ENCODE assay signal across 5 fruit fly cellular contexts in the genomic region with DNA sequence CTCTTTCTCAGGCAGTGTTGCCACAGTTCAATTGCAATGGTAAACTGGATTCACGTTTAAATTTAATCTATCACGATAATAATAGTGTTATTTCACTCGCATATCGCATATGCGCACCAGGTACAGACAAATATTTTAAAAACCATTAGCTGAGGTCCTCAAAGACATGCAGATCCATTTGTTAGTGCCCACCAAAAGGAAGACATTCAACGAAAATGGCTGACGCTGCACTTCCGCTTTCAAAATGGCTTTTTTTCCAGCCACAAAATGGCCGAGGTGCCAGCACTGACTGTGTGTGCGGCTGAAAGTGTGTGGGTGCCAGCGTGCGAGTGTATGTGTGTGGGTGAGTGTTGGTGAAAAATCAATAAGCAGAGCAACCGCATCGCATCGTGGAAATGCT.
TF ChIP-seq lines count a peak whose summit lies in the region.

No protein-coding gene starts in this region.

- TF ChIP-seq CTCF in whole organism, embryonic (GFP tag; optimal IDR thresholded peaks at IDR 0.05; lab: Kevin White, UChicago): no peak

TF ChIP-seq in whole organism, adult, 20 proteins besides CTCF, POLR2A, EP300 and RAD21 (continues in another document):
- TF ChIP-seq toe (GFP tag; optimal IDR thresholded peaks at IDR 0.05; lab: Kevin White, UChicago) (no peak), CG5204 (GFP tag; optimal IDR thresholded peaks at IDR 0.05; lab: Kevin White, UChicago) (peak; percentile 60), Crg-1 (GFP tag; optimal IDR thresholded peaks at IDR 0.05; lab: Kevin White, UChicago) (peak; percentile 7), CG12768 (GFP tag; optimal IDR thresholded peaks at IDR 0.05; lab: Kevin White, UChicago) (peak; percentile 63), cnc (optimal IDR thresholded peaks at IDR 0.05; lab: Kevin White, UChicago) (no peak), Hr96 (GFP tag; optimal IDR thresholded peaks at IDR 0.05; lab: Kevin White, UChicago) (no peak), Mnt (GFP tag; optimal IDR thresholded peaks at IDR 0.05; lab: Kevin White, UChicago) (peak; percentile 36), CG14711 (tag; optimal IDR thresholded peaks at IDR 0.05; lab: Kevin White, UChicago) (peak; percentile 66), CG7101 (tag; optimal IDR thresholded peaks at IDR 0.05; lab: Kevin White, UChicago) (peak; percentile 63), CG33017 (tag; optimal IDR thresholded peaks at IDR 0.05; lab: Kevin White, UChicago) (no peak), cic (GFP tag; optimal IDR thresholded peaks at IDR 0.05; lab: Kevin White, UChicago) (no peak), Clk (GFP tag; optimal IDR thresholded peaks at IDR 0.05; lab: Kevin White, UChicago) (no peak), tj (GFP tag; optimal IDR thresholded peaks at IDR 0.05; lab: Kevin White, UChicago) (peak; percentile 87), CG1620 (GFP tag; optimal IDR thresholded peaks at IDR 0.05; lab: Kevin White, UChicago) (no peak), bab1 (GFP tag; optimal IDR thresholded peaks at IDR 0.05; lab: Kevin White, UChicago) (peak; percentile 19), CG7045 (GFP tag; optimal IDR thresholded peaks at IDR 0.05; lab: Kevin White, UChicago) (peak; percentile 57), CG11617 (GFP tag; optimal IDR thresholded peaks at IDR 0.05; lab: Kevin White, UChicago) (peak; percentile 60)

TF ChIP-seq in whole organism, embryonic, 481 proteins besides CTCF, POLR2A, EP300 and RAD21 (continues in another document):
- TF ChIP-seq nom (GFP tag; optimal IDR thresholded peaks at IDR 0.05; lab: Kevin White, UChicago) (peak; percentile 27), cg (GFP tag; optimal IDR thresholded peaks at IDR 0.05; lab: Kevin White, UChicago) (peak; percentile 79), gcm (GFP tag; optimal IDR thresholded peaks at IDR 0.05; lab: Kevin White, UChicago) (peak; percentile 38), CG7556 (GFP tag; optimal IDR thresholded peaks at IDR 0.05; lab: Kevin White, UChicago) (peak; percentile 40), CG31441 (GFP tag; IDR thresholded peaks at IDR 0.05; lab: Robert Waterston, UW) (peak; percentile 55), nerfin-1 (tag; optimal IDR thresholded peaks at IDR 0.05; lab: Kevin White, UChicago) (peak; percentile 66), fd3F (GFP tag; optimal IDR thresholded peaks at IDR 0.05; lab: Kevin White, UChicago) (no peak), CG18262 (tag; optimal IDR thresholded peaks at IDR 0.05; lab: Kevin White, UChicago) (peak; percentile 48), CG3163 (GFP tag; optimal IDR thresholded peaks at IDR 0.05; lab: Kevin White, UChicago) (no peak), pzg (GFP tag; optimal IDR thresholded peaks at IDR 0.05; lab: Kevin White, UChicago) (peak; percentile 14), scrt (GFP tag; optimal IDR thresholded peaks at IDR 0.05; lab: Kevin White, UChicago) (peak; percentile 34), Asciz (GFP tag; optimal IDR thresholded peaks at IDR 0.05; lab: Kevin White, UChicago) (peak; percentile 54), Fer1 (GFP tag; optimal IDR thresholded peaks at IDR 0.05; lab: Kevin White, UChicago) (peak; percentile 61), Ptx1 (GFP tag; IDR thresholded peaks at IDR 0.05; lab: Robert Waterston, UW) (no peak; the same call in 1 of the 2 replicates), ken (GFP tag; IDR thresholded peaks at IDR 0.05; lab: Robert Waterston, UW) (no peak), CG2712 (tag; optimal IDR thresholded peaks at IDR 0.05; lab: Kevin White, UChicago) (peak; percentile 60), CG34422 (GFP tag; IDR thresholded peaks at IDR 0.05; lab: Robert Waterston, UW) (no peak), grau (tag; optimal IDR thresholded peaks at IDR 0.05; lab: Kevin White, UChicago) (peak; percentile 42)

TF ChIP-seq in whole organism, prepupa, 60 proteins besides CTCF, POLR2A, EP300 and RAD21 (continues in another document):
- no peak for TF ChIP-seq CG4318 (GFP tag; optimal IDR thresholded peaks at IDR 0.05; lab: Kevin White, UChicago)
- TF ChIP-seq Gug (GFP tag; IDR thresholded peaks at IDR 0.05; lab: Robert Waterston, UW): no peak
- TF ChIP-seq pdm3 (GFP tag; optimal IDR thresholded peaks at IDR 0.05; lab: Kevin White, UChicago): no peak
- TF ChIP-seq CG6854 (GFP tag; optimal IDR thresholded peaks at IDR 0.05; lab: Kevin White, UChicago): peak; percentile 40
- peak; percentile 8 for TF ChIP-seq net (GFP tag; optimal IDR thresholded peaks at IDR 0.05; lab: Kevin White, UChicago)
- TF ChIP-seq Smox (GFP tag; optimal IDR thresholded peaks at IDR 0.05; lab: Kevin White, UChicago): no peak
- no peak for TF ChIP-seq CG11902 (GFP tag; optimal IDR thresholded peaks at IDR 0.05; lab: Kevin White, UChicago)
- no peak for TF ChIP-seq OdsH (GFP tag; optimal IDR thresholded peaks at IDR 0.05; lab: Kevin White, UChicago)
- TF ChIP-seq lz (GFP tag; optimal IDR thresholded peaks at IDR 0.05; lab: Kevin White, UChicago): peak; percentile 1
- peak; percentile 72 for TF ChIP-seq Eip78C (GFP tag; lab: Kevin White, UChicago)
- no peak for TF ChIP-seq Lpt (GFP tag; optimal IDR thresholded peaks at IDR 0.05; lab: Kevin White, UChicago)
- peak; percentile 3 for TF ChIP-seq cyc (GFP tag; optimal IDR thresholded peaks at IDR 0.05; lab: Kevin White, UChicago)
- no peak for TF ChIP-seq CG31627 (GFP tag; optimal IDR thresholded peaks at IDR 0.05; lab: Kevin White, UChicago)
- peak; percentile 15 for TF ChIP-seq fd59A (GFP tag; optimal IDR thresholded peaks at IDR 0.05; lab: Kevin White, UChicago)
- TF ChIP-seq CG8632 (GFP tag; optimal IDR thresholded peaks at IDR 0.05; lab: Kevin White, UChicago): no peak
- no peak for TF ChIP-seq Hr38 (GFP tag; optimal IDR thresholded peaks at IDR 0.05; lab: Kevin White, UChicago)
- no peak for TF ChIP-seq Eip93F (GFP tag; optimal IDR thresholded peaks at IDR 0.05; lab: Kevin White, UChicago)
- TF ChIP-seq fkh (GFP tag; optimal IDR thresholded peaks at IDR 0.05; lab: Kevin White, UChicago): no peak
- TF ChIP-seq acj6 (GFP tag; optimal IDR thresholded peaks at IDR 0.05; lab: Kevin White, UChicago): no peak
- peak; percentile 5 for TF ChIP-seq CG7368 (GFP tag; optimal IDR thresholded peaks at IDR 0.05; lab: Kevin White, UChicago)

TF ChIP-seq in whole organism, pupa, 21 proteins besides CTCF, POLR2A, EP300 and RAD21:
- peak; percentile 4 for TF ChIP-seq CG34367 (tag; optimal IDR thresholded peaks at IDR 0.05; lab: Kevin White, UChicago)
- no peak for TF ChIP-seq Pif1A (GFP tag; optimal IDR thresholded peaks at IDR 0.05; lab: Kevin White, UChicago)
- no peak for TF ChIP-seq fd96Ca (GFP tag; IDR thresholded peaks at IDR 0.05; lab: Robert Waterston, UW)
- peak; percentile 30 for TF ChIP-seq CG8301 (tag; optimal IDR thresholded peaks at IDR 0.05; lab: Kevin White, UChicago)
- peak; percentile 38 for TF ChIP-seq CG15710 (tag; optimal IDR thresholded peaks at IDR 0.05; lab: Kevin White, UChicago)
- no peak for TF ChIP-seq Pif1B (GFP tag; optimal IDR thresholded peaks at IDR 0.05; lab: Kevin White, UChicago)
- TF ChIP-seq gl (tag; optimal IDR thresholded peaks at IDR 0.05; lab: Kevin White, UChicago): no peak
- TF ChIP-seq CG17806 (tag; optimal IDR thresholded peaks at IDR 0.05; lab: Kevin White, UChicago): no peak
- TF ChIP-seq CG10348 (GFP tag; IDR thresholded peaks at IDR 0.05; lab: Robert Waterston, UW): no peak
- no peak for TF ChIP-seq CG12605 (GFP tag; IDR thresholded peaks at IDR 0.05; lab: Robert Waterston, UW)
- TF ChIP-seq CG14655 (GFP tag; optimal IDR thresholded peaks at IDR 0.05; lab: Kevin White, UChicago): no peak
- no peak for TF ChIP-seq CG9948 (tag; optimal IDR thresholded peaks at IDR 0.05; lab: Kevin White, UChicago)
- TF ChIP-seq CG8159 (tag; optimal IDR thresholded peaks at IDR 0.05; lab: Kevin White, UChicago): peak; percentile 29
- no peak for TF ChIP-seq Ets98B (GFP tag; IDR thresholded peaks at IDR 0.05; lab: Robert Waterston, UW)
- no peak for TF ChIP-seq CG32121 (GFP tag; IDR thresholded peaks at IDR 0.05; lab: Robert Waterston, UW)
- no peak for TF ChIP-seq EcR (GFP tag; optimal IDR thresholded peaks at IDR 0.05; lab: Kevin White, UChicago)
- no peak for TF ChIP-seq rn (GFP tag; IDR thresholded peaks at IDR 0.05; lab: Robert Waterston, UW)
- TF ChIP-seq CG4496 (GFP tag; IDR thresholded peaks at IDR 0.05; lab: Robert Waterston, UW): peak; percentile 38; the same call in 1 of the 3 replicates
- no peak for TF ChIP-seq Snoo (tag; optimal IDR thresholded peaks at IDR 0.05; lab: Kevin White, UChicago)
- TF ChIP-seq CG13204 (GFP tag; optimal IDR thresholded peaks at IDR 0.05; lab: Kevin White, UChicago): peak; percentile 19
- no peak for TF ChIP-seq D1 (tag; optimal IDR thresholded peaks at IDR 0.05; lab: Kevin White, UChicago)

TF ChIP-seq in whole organism, wandering third instar larva, 38 proteins besides CTCF, POLR2A, EP300 and RAD21:
- TF ChIP-seq fru (GFP tag; optimal IDR thresholded peaks at IDR 0.05; lab: Kevin White, UChicago) (no peak), Sp1 (GFP tag; optimal IDR thresholded peaks at IDR 0.05; lab: Kevin White, UChicago) (peak; percentile 34), HLH106 (tag; optimal IDR thresholded peaks at IDR 0.05; lab: Kevin White, UChicago) (peak; percentile 20), Myc (optimal IDR thresholded peaks at IDR 0.05; lab: Kevin White, UChicago) (peak; percentile 56)
